Fruit fly (Drosophila melanogaster): ENCODE data around the gene Saf6.

Gene Saf6

dm6 chr2L:811405-811804 is 4.3 kb downstream of the Saf6 start, which contains the start of gene Dbp21E2:
Dbp21E2 (plus strand) TSS chr2L:811584.
- TF ChIP-seq Rel (GFP tag; optimal IDR thresholded peaks at IDR 0.05): no peak
- TF ChIP-seq Rel (tag; optimal IDR thresholded peaks at IDR 0.05): peak; percentile 9
- no peak for TF ChIP-seq h (GFP tag; optimal IDR thresholded peaks at IDR 0.05)
- no peak for TF ChIP-seq Dif (GFP tag; optimal IDR thresholded peaks at IDR 0.05; ENCODE audit: partially characterized antibody)
- TF ChIP-seq HLH106 (tag; optimal IDR thresholded peaks at IDR 0.05): no peak

- TF ChIP-seq ey (GFP tag; optimal IDR thresholded peaks at IDR 0.05): no peak
- TF ChIP-seq usp (GFP tag; optimal IDR thresholded peaks at IDR 0.05): no peak
- TF ChIP-seq pan (optimal IDR thresholded peaks at IDR 0.05): no peak
- TF ChIP-seq jim (GFP tag; optimal IDR thresholded peaks at IDR 0.05): no peak
- no peak for TF ChIP-seq Hr83 (GFP tag; optimal IDR thresholded peaks at IDR 0.05; ENCODE audit: poor library complexity, severe bottlenecking)
- no peak for TF ChIP-seq Dif (GFP tag; optimal IDR thresholded peaks at IDR 0.05; ENCODE audit: partially characterized antibody)
- TF ChIP-seq Sp1 (GFP tag; optimal IDR thresholded peaks at IDR 0.05): no peak
Measured at dm6 chr2L:810277-810676, 5.5 kb downstream of the Saf6 start, which contains the start of gene Nnf1b. Nnf1b (plus strand) TSS chr2L:810577.

dm6 chr2L:790698-791097 is 25.1 kb downstream of the Saf6 start, which contains the start of gene Pkg21D:
Pkg21D (minus strand) TSS chr2L:790798.
- no peak for TF ChIP-seq dl (GFP tag; optimal IDR thresholded peaks at IDR 0.05; ENCODE audit: insufficient read depth in 1 of 2, partially characterized antibody in 2 of 2)
- no peak for TF ChIP-seq OdsH (GFP tag; optimal IDR thresholded peaks at IDR 0.05)
- TF ChIP-seq h (GFP tag; optimal IDR thresholded peaks at IDR 0.05): no peak
- no peak for TF ChIP-seq tai (GFP tag; optimal IDR thresholded peaks at IDR 0.05)
- no peak for TF ChIP-seq Vsx2 (GFP tag; optimal IDR thresholded peaks at IDR 0.05; ENCODE audit: partially characterized antibody)
- TF ChIP-seq Hr83 (GFP tag; optimal IDR thresholded peaks at IDR 0.05; ENCODE audit: poor library complexity, severe bottlenecking): no peak
- TF ChIP-seq woc (GFP tag; optimal IDR thresholded peaks at IDR 0.05): no peak
- no peak for TF ChIP-seq foxo (GFP tag; optimal IDR thresholded peaks at IDR 0.05)
- no peak for TF ChIP-seq lola (GFP tag; optimal IDR thresholded peaks at IDR 0.05)
- TF ChIP-seq Abd-B (GFP tag; optimal IDR thresholded peaks at IDR 0.05): no peak
- no peak for TF ChIP-seq Dif (GFP tag; optimal IDR thresholded peaks at IDR 0.05; ENCODE audit: partially characterized antibody)
- no peak for TF ChIP-seq dsf (GFP tag; optimal IDR thresholded peaks at IDR 0.05; ENCODE audit: borderline replicate concordance)

dm6 chr2L:789966-790365 is 25.8 kb downstream of the Saf6 start:
- TF ChIP-seq rgr (GFP tag; optimal IDR thresholded peaks at IDR 0.05) (no peak), tai (GFP tag; optimal IDR thresholded peaks at IDR 0.05) (no peak), usp (GFP tag; optimal IDR thresholded peaks at IDR 0.05) (no peak), dl (GFP tag; optimal IDR thresholded peaks at IDR 0.05; ENCODE audit: insufficient read depth in 1 of 2, partially characterized antibody in 2 of 2) (no peak), Hr78 (GFP tag; optimal IDR thresholded peaks at IDR 0.05) (no peak), pan (optimal IDR thresholded peaks at IDR 0.05) (no peak), Myc (optimal IDR thresholded peaks at IDR 0.05) (no peak), Jra (GFP tag; optimal IDR thresholded peaks at IDR 0.05) (no peak), sage (GFP tag; optimal IDR thresholded peaks at IDR 0.05) (no peak)

- no peak for TF ChIP-seq pan (optimal IDR thresholded peaks at IDR 0.05)
- no peak for TF ChIP-seq CrebA (GFP tag; optimal IDR thresholded peaks at IDR 0.05; ENCODE audit: borderline replicate concordance)
- TF ChIP-seq tai (GFP tag; optimal IDR thresholded peaks at IDR 0.05): no peak
- no peak for TF ChIP-seq HLH106 (tag; optimal IDR thresholded peaks at IDR 0.05)
- no peak for TF ChIP-seq sv (GFP tag; optimal IDR thresholded peaks at IDR 0.05)
- TF ChIP-seq dl (GFP tag; optimal IDR thresholded peaks at IDR 0.05; ENCODE audit: insufficient read depth in 1 of 2, partially characterized antibody in 2 of 2): no peak
- no peak for TF ChIP-seq dmrt93B (GFP tag; optimal IDR thresholded peaks at IDR 0.05)
- TF ChIP-seq h (GFP tag; optimal IDR thresholded peaks at IDR 0.05): no peak
Measured at dm6 chr2L:784036-784435, 31.7 kb downstream of the Saf6 start, which contains the start of gene CG3544. CG3544 (plus strand) TSS chr2L:784336.

- TF ChIP-seq pan (optimal IDR thresholded peaks at IDR 0.05) (no peak), lola (GFP tag; optimal IDR thresholded peaks at IDR 0.05) (no peak), Abd-B (GFP tag; optimal IDR thresholded peaks at IDR 0.05) (no peak)
Measured at dm6 chr2L:780851-781250, 34.9 kb downstream of the Saf6 start.
